Worm (Caenorhabditis elegans) whole organism, L3 larva: ENCODE measurements around the gene B0454.8.

Source experiments
- ZK546.5 ChIP-seq: sonication (generic microtip); optimal IDR thresholded peaks from 2 replicates; lab custom pipeline; 2017; ENCODE audit warnings: missing biosample characterization, missing genetic modification characterization
- nhr-28 ChIP-seq: fragments of 150-350 bp; optimal IDR thresholded peaks from 2 replicates; lab custom pipeline; 2014; ENCODE audit warnings: missing biosample characterization, missing genetic modification characterization
- snpc-4 ChIP-seq: fragments of 150-350 bp; optimal IDR thresholded peaks from 2 replicates; lab custom pipeline; 2014; ENCODE audit warnings: missing biosample characterization, missing genetic modification characterization
- unc-39 ChIP-seq: sonication (generic microtip); optimal IDR thresholded peaks from 4 replicates; lab custom pipeline; 2017; ENCODE audit warnings: missing biosample characterization, missing genetic modification characterization

ce11 chrII:3054622-3055021 is 11.4 kb upstream of the B0454.8 start:
- TF ChIP-seq ZK546.5 (no peak), unc-39 (tag; lab: Kevin White, UChicago) (no peak), nhr-28 (tag; lab: Kevin White, UChicago) (no peak), snpc-4 (no peak)
